Worm (Caenorhabditis elegans) whole organism, L4 larva: Measurements from ENCODE around the gene cut-1.

Experiments used
- D1046.2 ChIP-seq: fragments of 200-800 bp; sonication (Bioruptor generic); IDR thresholded peaks from 2 replicates; pipeline ENCODE4 v1.3.6; 2022; ENCODE audit warnings: missing genetic modification characterization, missing compliant biosample characterization
- F10B5.3 ChIP-seq: sonication (generic microtip); optimal IDR thresholded peaks from 2 replicates; lab custom pipeline; 2016; ENCODE audit warnings: mild to moderate bottlenecking, missing genetic modification characterization, missing compliant biosample characterization
- F26F4.8 ChIP-seq: fragments of 200-800 bp; sonication (Bioruptor generic); conservative IDR thresholded peaks from 2 replicates; pipeline ENCODE4 v1.3.6; 2022; ENCODE audit warnings: missing genetic modification characterization, missing compliant biosample characterization
- F44E2.7 ChIP-seq: fragments of 200-800 bp; sonication (Bioruptor generic); IDR thresholded peaks from 2 replicates; pipeline ENCODE4 v2.1.2; 2022; ENCODE audit warnings: missing genetic modification characterization, missing compliant biosample characterization
- T20F7.1 ChIP-seq: fragments of 200-800 bp; sonication (Bioruptor generic); optimal IDR thresholded peaks from 2 replicates; lab custom pipeline; 2018; ENCODE audit warnings: mild to moderate bottlenecking, missing genetic modification characterization, missing compliant biosample characterization
- Y105C5A.15 ChIP-seq: fragments of 200-800 bp; sonication (Bioruptor generic); IDR thresholded peaks from 2 replicates; pipeline ENCODE4 v1.3.6; 2022; ENCODE audit warnings: missing genetic modification characterization, missing compliant biosample characterization
- Y5F2A.4 ChIP-seq: fragments of 200-800 bp; sonication (Bioruptor generic); optimal IDR thresholded peaks from 2 replicates; lab custom pipeline; 2018; ENCODE audit warnings: mild to moderate bottlenecking, missing genetic modification characterization, missing compliant biosample characterization
- Y75B8A.6 ChIP-seq: fragments of 200-800 bp; sonication (Bioruptor generic); IDR thresholded peaks from 2 replicates; pipeline ENCODE4 v1.3.6; 2022; ENCODE audit warnings: missing genetic modification reagents, missing genetic modification characterization, missing compliant biosample characterization
- ZK337.2 ChIP-seq: fragments of 200-800 bp; sonication (Bioruptor generic); IDR thresholded peaks from 2 replicates; pipeline ENCODE4 v1.3.6; 2022; ENCODE audit warnings: missing genetic modification reagents, missing genetic modification characterization, missing compliant biosample characterization
- attf-4 ChIP-seq: sonication (generic microtip); optimal IDR thresholded peaks from 3 replicates; lab custom pipeline; 2017; ENCODE audit warnings: missing biosample characterization, missing genetic modification characterization
- ceh-20 ChIP-seq: fragments of 200-800 bp; sonication (Bioruptor generic); IDR thresholded peaks from 2 replicates; pipeline ENCODE4 v1.3.6; 2022; ENCODE audit warnings: missing genetic modification reagents, missing genetic modification characterization, missing compliant biosample characterization
- ceh-28 ChIP-seq: fragments of 150-350 bp; optimal IDR thresholded peaks from 2 replicates; lab custom pipeline; 2014; ENCODE audit warnings: missing biosample characterization, missing genetic modification reagents, missing genetic modification characterization
- ceh-44 ChIP-seq: fragments of 200-800 bp; sonication (Bioruptor generic); IDR thresholded peaks from 2 replicates; pipeline ENCODE4 v1.3.6; 2022; ENCODE audit warnings: missing genetic modification reagents, missing genetic modification characterization, missing compliant biosample characterization
- ceh-62 ChIP-seq: sonication (generic microtip); optimal IDR thresholded peaks from 2 replicates; lab custom pipeline; 2017; ENCODE audit warnings: missing biosample characterization, missing genetic modification characterization
- ceh-82 ChIP-seq: sonication (generic microtip); optimal IDR thresholded peaks from 2 replicates; lab custom pipeline; 2017; ENCODE audit warnings: missing biosample characterization, missing genetic modification characterization
- dmd-6 ChIP-seq: fragments of 200-800 bp; sonication (Bioruptor generic); IDR thresholded peaks from 2 replicates; pipeline ENCODE4 v1.3.6; 2022; ENCODE audit warnings: missing genetic modification reagents, missing genetic modification characterization, missing compliant biosample characterization
- dmd-8 ChIP-seq: fragments of 200-800 bp; sonication (Bioruptor generic); IDR thresholded peaks from 2 replicates; pipeline ENCODE4 v1.3.6; 2022; ENCODE audit warnings: missing genetic modification characterization, missing compliant biosample characterization
- dpl-1 ChIP-seq: fragments of 150-350 bp; optimal IDR thresholded peaks from 2 replicates; lab custom pipeline; 2014; ENCODE audit warnings: missing biosample characterization, missing genetic modification reagents, missing genetic modification characterization
- duxl-1 ChIP-seq: sonication (generic microtip); optimal IDR thresholded peaks from 2 replicates; lab custom pipeline; 2016; ENCODE audit warnings: mild to moderate bottlenecking, missing genetic modification characterization, moderate library complexity, missing compliant biosample characterization; ENCODE audit not compliant: poor library complexity
- gei-8 ChIP-seq: fragments of 200-800 bp; sonication (Bioruptor generic); optimal IDR thresholded peaks from 2 replicates; lab custom pipeline; 2018; ENCODE audit warnings: mild to moderate bottlenecking, missing genetic modification characterization, missing compliant biosample characterization
- hlh-11 ChIP-seq: fragments of 200-800 bp; sonication (Bioruptor generic); optimal IDR thresholded peaks from 2 replicates; lab custom pipeline; 2018; ENCODE audit warnings: mild to moderate bottlenecking, missing genetic modification characterization, missing compliant biosample characterization
- hlh-30 ChIP-seq: sonication (generic microtip); optimal IDR thresholded peaks from 2 replicates; lab custom pipeline; 2017; ENCODE audit warnings: antibody characterized with exemption, mild to moderate bottlenecking, missing genetic modification characterization, missing compliant biosample characterization; ENCODE audit not compliant: insufficient read depth
- jun-1 ChIP-seq: fragments of 150-350 bp; optimal IDR thresholded peaks from 2 replicates; lab custom pipeline; 2014; ENCODE audit warnings: missing biosample characterization, missing genetic modification reagents, missing genetic modification characterization
- lin-1 ChIP-seq: fragments of 200-800 bp; sonication (Bioruptor generic); IDR thresholded peaks from 2 replicates; pipeline ENCODE4 v1.3.6; 2022; ENCODE audit warnings: missing genetic modification reagents, missing genetic modification characterization, missing compliant biosample characterization
- lin-38 ChIP-seq: fragments of 200-800 bp; sonication (Bioruptor generic); IDR thresholded peaks from 2 replicates; pipeline ENCODE4 v1.3.6; 2022; ENCODE audit warnings: missing genetic modification reagents, missing genetic modification characterization, missing compliant biosample characterization
- lin-39 ChIP-seq: fragments of 150-350 bp; optimal IDR thresholded peaks from 2 replicates; lab custom pipeline; 2014; ENCODE audit warnings: missing biosample characterization, missing genetic modification reagents, missing genetic modification characterization
- madf-5 ChIP-seq, 2 experiments: fragments of 200-800 bp; sonication (Bioruptor generic); IDR thresholded peaks; 2 replicates each; pipeline ENCODE4 v1.3.6; 2022; ENCODE audit warnings: missing compliant biosample characterization in 2 of 2, missing genetic modification characterization in 2 of 2
- nhr-10 ChIP-seq: fragments of 150-350 bp; optimal IDR thresholded peaks from 2 replicates; lab custom pipeline; 2014; ENCODE audit warnings: missing biosample characterization, missing genetic modification characterization
- nhr-102 ChIP-seq: sonication (generic microtip); optimal IDR thresholded peaks from 2 replicates; lab custom pipeline; 2016; ENCODE audit warnings: mild to moderate bottlenecking, missing genetic modification characterization, moderate library complexity, missing compliant biosample characterization
- nhr-111 ChIP-seq: fragments of 200-800 bp; sonication (Bioruptor generic); optimal IDR thresholded peaks from 2 replicates; lab custom pipeline; 2018; ENCODE audit warnings: mild to moderate bottlenecking, missing genetic modification characterization, missing compliant biosample characterization
- nhr-25 ChIP-seq: sonication (generic microtip); optimal IDR thresholded peaks from 2 replicates; lab custom pipeline; 2017; ENCODE audit warnings: missing genetic modification characterization, mild to moderate bottlenecking, missing compliant biosample characterization, antibody characterized with exemption, moderate library complexity, borderline replicate concordance; ENCODE audit not compliant: insufficient read depth
- nhr-42 ChIP-seq: fragments of 200-800 bp; sonication (Bioruptor generic); IDR thresholded peaks from 2 replicates; pipeline ENCODE4 v1.3.6; 2022; ENCODE audit warnings: missing genetic modification characterization, missing compliant biosample characterization
- nhr-6 ChIP-seq: fragments of 150-350 bp; optimal IDR thresholded peaks from 2 replicates; lab custom pipeline; 2014; ENCODE audit warnings: missing biosample characterization, missing genetic modification characterization
- nhr-76 ChIP-seq: fragments of 150-350 bp; optimal IDR thresholded peaks from 2 replicates; lab custom pipeline; 2014; ENCODE audit warnings: missing biosample characterization, missing genetic modification characterization
- php-3 ChIP-seq: fragments of 200-800 bp; sonication (Bioruptor generic); IDR thresholded peaks from 2 replicates; pipeline ENCODE4 v1.3.6; 2022; ENCODE audit warnings: missing genetic modification reagents, missing genetic modification characterization, missing compliant biosample characterization
- rbr-2 ChIP-seq: sonication (generic microtip); optimal IDR thresholded peaks from 2 replicates; lab custom pipeline; 2016; ENCODE audit warnings: missing genotype, missing genetic modification characterization, missing compliant biosample characterization
- set-16 ChIP-seq: fragments of 200-800 bp; sonication (Bioruptor generic); IDR thresholded peaks from 2 replicates; pipeline ENCODE4 v1.3.6; 2022; ENCODE audit warnings: missing genetic modification reagents, missing genetic modification characterization, missing compliant biosample characterization
- skn-1 ChIP-seq: fragments of 150-350 bp; optimal IDR thresholded peaks from 2 replicates; lab custom pipeline; 2014; ENCODE audit warnings: missing biosample characterization, missing genetic modification characterization
- spr-3 ChIP-seq: fragments of 200-800 bp; sonication (Bioruptor generic); optimal IDR thresholded peaks from 2 replicates; lab custom pipeline; 2018; ENCODE audit warnings: mild to moderate bottlenecking, missing genetic modification characterization, missing compliant biosample characterization
- unc-39 ChIP-seq: sonication (generic microtip); optimal IDR thresholded peaks from 2 replicates; lab custom pipeline; 2017; ENCODE audit warnings: missing biosample characterization, missing genetic modification characterization
- unc-62 ChIP-seq, 3 experiments: fragments of 150-350 bp in 1 of 3; sonication (generic microtip); optimal IDR thresholded peaks in 2 of 3; peaks in 1 of 3; 1 replicate in 1 of 3; 2 replicates in 2 of 3; lab custom pipeline; 2014 to 2017; ENCODE audit warnings: missing biosample characterization in 3 of 3, missing genetic modification characterization in 3 of 3, missing genetic modification reagents in 3 of 3, missing genotype in 1 of 3
- zfp-2 ChIP-seq: sonication (generic microtip); optimal IDR thresholded peaks from 2 replicates; lab custom pipeline; 2016; ENCODE audit warnings: mild to moderate bottlenecking, missing genetic modification characterization, missing compliant biosample characterization
- zfp-3 ChIP-seq: fragments of 200-800 bp; sonication (Bioruptor generic); conservative IDR thresholded peaks from 2 replicates; pipeline ENCODE4 v1.3.6; 2022; ENCODE audit warnings: missing genetic modification reagents, missing genetic modification characterization, missing compliant biosample characterization
- zip-11 ChIP-seq: fragments of 200-800 bp; sonication (Bioruptor generic); IDR thresholded peaks from 2 replicates; pipeline ENCODE4 v1.3.6; 2022; ENCODE audit warnings: missing genetic modification characterization, missing compliant biosample characterization
- zip-2 ChIP-seq: fragments of 150-350 bp; optimal IDR thresholded peaks from 2 replicates; lab custom pipeline; 2014; ENCODE audit warnings: missing biosample characterization, missing genetic modification characterization
- ztf-11 ChIP-seq: fragments of 150-350 bp; optimal IDR thresholded peaks from 2 replicates; lab custom pipeline; 2014; ENCODE audit warnings: missing biosample characterization, missing genetic modification characterization

Gene cut-1

DNA sequence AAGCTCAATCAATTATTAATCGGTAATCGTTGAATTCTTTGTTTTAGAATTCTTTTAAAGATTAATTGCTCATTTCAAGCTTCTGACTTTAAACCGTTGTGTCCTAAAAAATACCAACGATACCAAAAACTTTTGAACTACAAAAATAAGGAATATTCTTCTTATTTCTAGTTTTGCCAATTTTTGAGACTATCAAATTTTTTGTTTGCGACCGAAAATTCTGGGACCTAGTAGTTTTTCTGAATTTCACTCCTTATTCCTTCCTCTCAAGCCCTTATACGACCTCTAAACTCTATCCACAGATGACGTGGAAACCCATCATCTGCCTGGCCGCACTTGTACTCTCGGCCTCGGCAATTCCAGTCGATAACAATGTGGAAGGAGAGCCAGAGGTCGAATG lies at the start of gene cut-1:
cut-1 (plus strand) TSS at position 301 of the 400 bp plus-strand sequence.
- no peak for TF ChIP-seq nhr-6 (tag; lab: Kevin White, UChicago)

DNA sequence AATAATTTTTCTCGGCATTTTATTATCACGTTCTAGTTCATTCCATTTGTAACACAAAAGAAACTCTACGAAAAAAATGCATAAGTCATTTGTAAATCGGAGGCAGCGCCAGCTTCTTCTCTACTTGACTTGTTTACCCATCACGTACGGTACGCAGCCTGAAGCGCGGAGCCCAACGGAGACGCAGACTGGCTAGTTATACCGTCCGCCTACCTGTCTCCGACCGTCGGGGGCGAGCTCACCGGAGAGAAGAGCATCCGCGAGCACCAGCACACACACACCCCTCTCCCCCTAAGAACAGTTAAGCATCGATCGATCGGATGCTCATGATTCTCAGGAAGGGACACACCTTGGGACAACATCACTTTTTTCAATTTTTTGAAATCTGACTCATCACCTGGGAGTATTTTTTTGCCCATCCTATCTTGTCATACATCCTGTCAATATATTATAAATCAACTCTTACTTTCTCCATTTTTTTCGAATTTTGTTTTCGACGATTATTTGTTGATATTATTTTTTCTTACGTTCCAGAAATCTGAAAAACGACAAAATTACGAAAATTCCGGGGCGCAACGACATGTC lies 47.1 kb upstream of the cut-1 start, which contains the start of gene plpr-1:
plpr-1 (plus strand) TSS at position 535 of the 585 bp plus-strand sequence.
- TF ChIP-seq dmd-8 (GFP tag; lab: Robert Waterston, UW) = 0 out of 2 replicates have a peak, but pooled peaks have one; percentile 22
- no peak for TF ChIP-seq hlh-30 (tag; lab: Kevin White, UChicago)
- no peak for TF ChIP-seq unc-39 (tag; lab: Kevin White, UChicago)
- TF ChIP-seq set-16 (GFP tag; lab: Robert Waterston, UW) = peak; percentile 75
- TF ChIP-seq ceh-82 = no peak
- no peak for TF ChIP-seq F26F4.8 (GFP tag; lab: Robert Waterston, UW)
- no peak for TF ChIP-seq nhr-102 (tag; lab: Kevin White, UChicago)
- TF ChIP-seq Y5F2A.4 = no peak

DNA sequence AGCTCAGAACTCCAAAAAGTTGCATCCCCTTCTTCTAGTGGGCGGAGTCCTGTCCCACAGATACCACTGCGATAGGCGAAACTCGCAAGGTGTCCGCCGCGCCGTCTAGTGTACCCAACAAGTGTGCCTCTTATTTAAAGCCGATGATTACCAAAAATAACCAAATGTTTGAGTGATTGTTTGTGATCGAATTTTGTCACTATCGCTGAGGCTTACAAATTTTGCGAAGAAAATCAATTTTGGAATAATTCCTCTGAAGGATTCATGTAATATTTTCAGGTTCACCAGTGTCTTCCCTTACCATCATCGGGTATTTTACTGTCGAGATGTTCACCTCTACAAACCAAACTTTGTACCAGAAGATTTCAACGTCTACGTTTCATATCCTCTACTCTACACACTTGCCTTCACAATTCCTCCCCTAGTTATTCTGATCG lies 44.9 kb upstream of the cut-1 start:
- no peak for TF ChIP-seq T20F7.1 (GFP tag; lab: Kevin White, UChicago)
- no peak for TF ChIP-seq unc-62 (GFP tag; optimal IDR thresholded peaks at IDR 0.05 in 1 of 2; lab: Kevin White, UChicago)
- TF ChIP-seq unc-62 (tag; optimal IDR thresholded peaks at IDR 0.05; lab: Kevin White, UChicago) = no peak
- no peak for TF ChIP-seq F44E2.7 (GFP tag; lab: Robert Waterston, UW)
- TF ChIP-seq skn-1 (tag; lab: Kevin White, UChicago) = no peak
- peak; percentile 96 for TF ChIP-seq ceh-44 (GFP tag; lab: Robert Waterston, UW)
- TF ChIP-seq ceh-28 (tag; lab: Kevin White, UChicago) = no peak
- TF ChIP-seq F10B5.3 (tag; lab: Kevin White, UChicago) = peak; percentile 76
- TF ChIP-seq Y105C5A.15 (GFP tag; lab: Robert Waterston, UW) = no peak
- TF ChIP-seq nhr-76 (tag; lab: Kevin White, UChicago) = no peak
- TF ChIP-seq D1046.2 (GFP tag; lab: Robert Waterston, UW) = no peak
- TF ChIP-seq zfp-2 (tag; lab: Kevin White, UChicago) = no peak
- peak; percentile 84 for TF ChIP-seq duxl-1 (tag; lab: Kevin White, UChicago)
- TF ChIP-seq nhr-42 (GFP tag; lab: Robert Waterston, UW) = peak; percentile 78; the same call in 1 of the 2 replicates
- no peak for TF ChIP-seq ceh-62 (tag; lab: Kevin White, UChicago)
- 0 out of 2 replicates have a peak, but pooled peaks have one; percentile 21 for TF ChIP-seq ceh-20
- TF ChIP-seq lin-1 (GFP tag; lab: Robert Waterston, UW) = no peak
- peak; percentile 55 for TF ChIP-seq dpl-1
- no peak for TF ChIP-seq attf-4 (tag; lab: Kevin White, UChicago)
- peak; percentile 59 for TF ChIP-seq spr-3 (GFP tag; lab: Kevin White, UChicago)
- TF ChIP-seq nhr-10 = no peak
- TF ChIP-seq zip-11 (GFP tag; lab: Robert Waterston, UW) = no peak
- peak; percentile 80 for TF ChIP-seq hlh-11
- peak; percentile 61 for TF ChIP-seq hlh-30 (tag; lab: Kevin White, UChicago)
- peak; percentile 64; the same call in 1 of the 2 replicates for TF ChIP-seq php-3 (GFP tag; lab: Robert Waterston, UW)
- peak; percentile 72 for TF ChIP-seq dmd-6 (GFP tag; lab: Robert Waterston, UW)
- TF ChIP-seq ceh-82 = no peak
- 0 out of 2 replicates have a peak, but pooled peaks have one; percentile 34 for TF ChIP-seq Y75B8A.6
- no peak for TF ChIP-seq nhr-25 (tag; lab: Kevin White, UChicago)
- TF ChIP-seq nhr-111 = no peak
- TF ChIP-seq gei-8 (GFP tag; lab: Kevin White, UChicago) = peak; percentile 24
- TF ChIP-seq zip-2 = peak; percentile 25
- peak; percentile 60 for TF ChIP-seq rbr-2 (tag; lab: Kevin White, UChicago)
- no peak for TF ChIP-seq jun-1 (tag; lab: Kevin White, UChicago)
- TF ChIP-seq lin-38 (GFP tag; lab: Robert Waterston, UW) = peak; percentile 86
- no peak for TF ChIP-seq ztf-11 (tag; lab: Kevin White, UChicago)
- no peak for TF ChIP-seq lin-39 (tag; lab: Kevin White, UChicago)
- TF ChIP-seq madf-5 (GFP tag; IDR thresholded peaks at IDR 0.05; lab: Robert Waterston, UW) = no peak
- TF ChIP-seq zfp-3 (GFP tag; lab: Robert Waterston, UW) = no peak
- no peak for TF ChIP-seq F26F4.8 (GFP tag; lab: Robert Waterston, UW)
- no peak for TF ChIP-seq ZK337.2 (GFP tag; lab: Robert Waterston, UW)
